Worm (Caenorhabditis elegans) whole organism, L4 larva: ENCODE data around the gene exos-4.2.

ENCODE experiments used
- set-16 ChIP-seq: fragments of 200-800 bp; sonication (Bioruptor generic); IDR thresholded peaks from 2 replicates; pipeline ENCODE4 v1.3.6; 2022; ENCODE audit warnings: missing genetic modification reagents, missing genetic modification characterization, missing compliant biosample characterization
- tra-1 ChIP-seq: fragments of 200-800 bp; sonication (Bioruptor generic); IDR thresholded peaks from 2 replicates; pipeline ENCODE4 v1.3.6; 2022; ENCODE audit warnings: missing genetic modification reagents, missing genetic modification characterization, missing compliant biosample characterization

DNA sequence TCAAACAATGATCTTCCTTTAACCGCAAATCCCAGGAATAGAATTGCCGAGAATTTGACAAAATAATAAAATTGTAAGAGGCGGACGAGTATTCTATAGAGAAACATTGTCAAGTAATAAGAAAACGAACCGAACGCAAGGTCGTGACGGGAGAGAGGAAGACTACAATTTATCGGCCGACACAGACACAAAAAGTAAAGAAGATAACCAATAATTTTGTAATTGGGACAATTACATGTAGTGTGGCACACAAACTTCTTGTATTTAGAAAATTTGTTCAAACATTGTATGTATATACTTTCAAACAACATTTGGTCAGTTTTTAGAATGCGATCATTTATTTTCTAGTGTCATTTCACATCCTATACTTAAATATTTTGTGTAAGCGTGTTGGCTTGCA, 28.0 kb upstream of the exos-4.2 start, which contains the start of gene ceeh-1:
- TF ChIP-seq set-16 (GFP tag; lab: Robert Waterston, UW) (no peak), tra-1 (GFP tag; lab: Robert Waterston, UW) (no peak)
